Worm (Caenorhabditis elegans): Measurements from ENCODE around the gene R05D8.11.

- TF ChIP-seq nhr-12 (tag; optimal IDR thresholded peaks at IDR 0.05) (no peak), nhr-237 (tag; optimal IDR thresholded peaks at IDR 0.05) (no peak), ces-1 (GFP tag; optimal IDR thresholded peaks at IDR 0.05) (no peak), pha-4 (tag; optimal IDR thresholded peaks at IDR 0.05) (no peak), ceh-83 (GFP tag; optimal IDR thresholded peaks at IDR 0.05) (no peak), snpc-4 (tag; optimal IDR thresholded peaks at IDR 0.05) (no peak)
Measured at ce11 chrV:2753007-2753406, 27.7 kb downstream of the R05D8.11 start, which contains the start of gene srx-26.

All from whole organism, mixed stage, embryonic.